Fruit fly (Drosophila melanogaster) whole organism, embryonic: Measurements from ENCODE around the gene CG17839.
A peak's percentile ranks its signal among the peaks of the same experiment; 100 is the strongest.

ENCODE experiments used
- Blimp-1 ChIP-seq: fragments of 200-800 bp; sonication (Bioruptor generic); optimal IDR thresholded peaks from 3 replicates; lab custom pipeline; 2018; ENCODE audit warnings: missing biosample characterization, missing genetic modification characterization, mild to moderate bottlenecking, moderate library complexity, missing genetic modification reagents
- CG10274 ChIP-seq: fragments of 200-800 bp; sonication (Bioruptor generic); optimal IDR thresholded peaks from 3 replicates; lab custom pipeline; 2017; ENCODE audit warnings: missing biosample characterization, mild to moderate bottlenecking, missing genetic modification characterization
- CG11247 ChIP-seq: fragments of 200-800 bp; sonication (Bioruptor generic); IDR thresholded peaks from 2 replicates; pipeline ENCODE4 v1.3.6; 2022; ENCODE audit warnings: missing biosample characterization, missing genetic modification characterization
- CG12219 ChIP-seq: fragments of 200-800 bp; sonication (Bioruptor generic); optimal IDR thresholded peaks from 3 replicates; lab custom pipeline; 2018; ENCODE audit warnings: missing biosample characterization, mild to moderate bottlenecking, missing genetic modification characterization
- CG12236 ChIP-seq: fragments of 200-800 bp; sonication (Bioruptor generic); optimal IDR thresholded peaks from 2 replicates; lab custom pipeline; 2016; ENCODE audit warnings: missing biosample characterization, missing genetic modification characterization
- CG1233 ChIP-seq: fragments of 200-800 bp; sonication (Bioruptor generic); optimal IDR thresholded peaks from 4 replicates; lab custom pipeline; 2018; ENCODE audit warnings: missing biosample characterization, mild to moderate bottlenecking, missing genetic modification characterization
- CG13775 ChIP-seq: fragments of 200-800 bp; sonication (Bioruptor generic); optimal IDR thresholded peaks from 3 replicates; lab custom pipeline; 2017; ENCODE audit warnings: missing biosample characterization, mild to moderate bottlenecking, missing genetic modification characterization
- CG14014 ChIP-seq: fragments of 200-800 bp; sonication (Bioruptor generic); IDR thresholded peaks from 2 replicates; pipeline ENCODE4 v1.3.6; 2022; ENCODE audit warnings: missing biosample characterization, missing genetic modification characterization
- CG14441 ChIP-seq: fragments of 200-800 bp; sonication (Bioruptor generic); IDR thresholded peaks from 2 replicates; pipeline ENCODE4 v1.3.6; 2022; ENCODE audit warnings: missing biosample characterization, missing genetic modification characterization
- CG15011 ChIP-seq: fragments of 200-800 bp; sonication (Bioruptor generic); optimal IDR thresholded peaks from 3 replicates; lab custom pipeline; 2018; ENCODE audit warnings: missing biosample characterization, mild to moderate bottlenecking, missing genetic modification characterization
- CG18764 ChIP-seq: fragments of 200-800 bp; sonication (Bioruptor generic); optimal IDR thresholded peaks from 3 replicates; lab custom pipeline; 2016; ENCODE audit warnings: missing biosample characterization, missing genetic modification characterization
- CG2678 ChIP-seq: fragments of 200-800 bp; sonication (Bioruptor generic); optimal IDR thresholded peaks from 3 replicates; lab custom pipeline; 2019; ENCODE audit warnings: missing biosample characterization, mild to moderate bottlenecking, missing genetic modification characterization, moderate library complexity
- CG31224 ChIP-seq: fragments of 200-800 bp; sonication (Bioruptor generic); IDR thresholded peaks from 2 replicates; pipeline ENCODE4 v1.3.6; 2022; ENCODE audit warnings: missing biosample characterization, missing genetic modification characterization
- CG34376 ChIP-seq: fragments of 200-800 bp; sonication (Bioruptor generic); optimal IDR thresholded peaks from 2 replicates; lab custom pipeline; 2018; ENCODE audit warnings: missing biosample characterization, mild to moderate bottlenecking, missing genetic modification characterization
- CG4854 ChIP-seq: fragments of 200-800 bp; sonication (Bioruptor generic); optimal IDR thresholded peaks from 2 replicates; lab custom pipeline; 2016; ENCODE audit warnings: missing biosample characterization, missing genetic modification characterization, inconsistent platforms
- Chrac-16 ChIP-seq: fragments of 200-800 bp; sonication (Bioruptor generic); optimal IDR thresholded peaks from 3 replicates; lab custom pipeline; 2016; ENCODE audit warnings: missing biosample characterization, missing genetic modification characterization
- D19B ChIP-seq: fragments of 200-800 bp; sonication (Bioruptor generic); optimal IDR thresholded peaks from 2 replicates; lab custom pipeline; 2017; ENCODE audit warnings: missing biosample characterization, mild to moderate bottlenecking, missing genetic modification characterization
- Dfd ChIP-seq, 2 experiments: fragments of >200 bp; optimal IDR thresholded peaks; 2 replicates each; lab custom pipeline; 2017; ENCODE audit warnings: missing biosample characterization in 2 of 2, missing genetic modification characterization in 2 of 2
- Hr51 ChIP-seq, 2 experiments: fragments of 200-800 bp; sonication (Bioruptor generic); optimal IDR thresholded peaks; 2 replicates in 1 of 2; 3 replicates in 1 of 2; lab custom pipeline; 2016 to 2018; ENCODE audit warnings: missing biosample characterization in 2 of 2, missing genetic modification characterization in 2 of 2, mild to moderate bottlenecking in 1 of 2, moderate library complexity in 1 of 2
- Hr78 ChIP-seq, 2 experiments: fragments of 200-800 bp in 1 of 2; fragments of >200 bp in 1 of 2; sonication (Bioruptor generic) in 1 of 2; optimal IDR thresholded peaks; 2 replicates each; lab custom pipeline; 2017 to 2019; ENCODE audit warnings: missing biosample characterization in 2 of 2, missing genetic modification characterization in 2 of 2, mild to moderate bottlenecking in 1 of 2, moderate library complexity in 1 of 2
- Hsf ChIP-seq: fragments of 200-800 bp; sonication (Bioruptor generic); optimal IDR thresholded peaks from 3 replicates; lab custom pipeline; 2016; ENCODE audit warnings: missing biosample characterization, missing genetic modification characterization
- Lim3 ChIP-seq: fragments of 200-800 bp; sonication (Bioruptor generic); IDR thresholded peaks from 2 replicates; pipeline ENCODE4 v1.3.6; 2022; ENCODE audit warnings: missing biosample characterization, missing genetic modification characterization
- Lpt ChIP-seq: fragments of >200 bp; optimal IDR thresholded peaks from 2 replicates; lab custom pipeline; 2018; ENCODE audit warnings: missing biosample characterization, missing genetic modification characterization
- Med ChIP-seq: fragments of 200-800 bp; sonication (Bioruptor generic); peaks from one replicate; lab custom pipeline; 2016; ENCODE audit warnings: missing biosample characterization, missing genetic modification characterization, mild to moderate bottlenecking, inconsistent platforms, moderate library complexity
- Myb ChIP-seq: fragments of 200-800 bp; sonication (Bioruptor generic); optimal IDR thresholded peaks from 2 replicates; lab custom pipeline; 2016; ENCODE audit warnings: missing biosample characterization, missing genetic modification characterization
- NC2β ChIP-seq: fragments of 200-800 bp; sonication (Bioruptor generic); optimal IDR thresholded peaks from 2 replicates; lab custom pipeline; 2016; ENCODE audit warnings: missing biosample characterization, missing genetic modification characterization
- Sry-β ChIP-seq: fragments of 200-800 bp; sonication (Bioruptor generic); optimal IDR thresholded peaks from 2 replicates; lab custom pipeline; 2018; ENCODE audit warnings: missing biosample characterization, mild to moderate bottlenecking, missing genetic modification characterization, moderate library complexity
- Taf1 ChIP-seq: fragments of 200-800 bp; sonication (Bioruptor generic); IDR thresholded peaks from 2 replicates; pipeline ENCODE4 v1.3.6; 2022; ENCODE audit warnings: missing biosample characterization, missing genetic modification characterization
- ap ChIP-seq: fragments of 200-800 bp; sonication (Bioruptor generic); IDR thresholded peaks from 2 replicates; pipeline ENCODE4 v1.3.6; 2022; ENCODE audit warnings: missing biosample characterization, missing genetic modification characterization
- ara ChIP-seq: fragments of 200-800 bp; sonication (Bioruptor generic); IDR thresholded peaks from 2 replicates; pipeline ENCODE4 v1.3.6; 2022; ENCODE audit warnings: missing biosample characterization, missing genetic modification characterization
- dan ChIP-seq: fragments of 200-800 bp; sonication (Bioruptor generic); IDR thresholded peaks from 2 replicates; pipeline ENCODE4 v1.3.6; 2022; ENCODE audit warnings: missing biosample characterization, missing genetic modification characterization
- dm ChIP-seq: fragments of 200-800 bp; sonication (Bioruptor generic); optimal IDR thresholded peaks from 3 replicates; lab custom pipeline; 2016; ENCODE audit warnings: missing biosample characterization, missing genetic modification characterization
- en ChIP-seq: fragments of 200-800 bp; sonication (Bioruptor generic); optimal IDR thresholded peaks from 2 replicates; lab custom pipeline; 2016; ENCODE audit warnings: missing biosample characterization, missing genetic modification characterization
- exex ChIP-seq: fragments of 200-800 bp; sonication (Bioruptor generic); optimal IDR thresholded peaks from 4 replicates; lab custom pipeline; 2018; ENCODE audit warnings: missing biosample characterization, mild to moderate bottlenecking, missing genetic modification characterization, moderate library complexity
- eyg ChIP-seq: fragments of 200-800 bp; sonication (Bioruptor generic); optimal IDR thresholded peaks from 3 replicates; lab custom pipeline; 2016; ENCODE audit warnings: missing biosample characterization, missing genetic modification characterization
- fu2 ChIP-seq: fragments of 200-800 bp; sonication (Bioruptor generic); optimal IDR thresholded peaks from 2 replicates; lab custom pipeline; 2016; ENCODE audit warnings: missing biosample characterization, missing genetic modification characterization
- gem ChIP-seq: fragments of 200-800 bp; sonication (Bioruptor generic); optimal IDR thresholded peaks from 2 replicates; lab custom pipeline; 2019; ENCODE audit warnings: missing biosample characterization, mild to moderate bottlenecking, missing genetic modification characterization, moderate library complexity
- h ChIP-seq: fragments of >200 bp; optimal IDR thresholded peaks from 2 replicates; lab custom pipeline; 2017
- klu ChIP-seq: fragments of 200-800 bp; sonication (Bioruptor generic); IDR thresholded peaks from 2 replicates; pipeline ENCODE4 v1.3.6; 2022; ENCODE audit warnings: missing biosample characterization, missing genetic modification characterization
- mirr ChIP-seq: fragments of 200-800 bp; sonication (Bioruptor generic); optimal IDR thresholded peaks from 3 replicates; lab custom pipeline; 2018; ENCODE audit warnings: missing biosample characterization, mild to moderate bottlenecking, missing genetic modification characterization
- sug ChIP-seq: fragments of 200-800 bp; optimal IDR thresholded peaks from 2 replicates; lab custom pipeline; 2019; ENCODE audit warnings: missing biosample characterization, mild to moderate bottlenecking, missing genetic modification characterization, moderate library complexity
- tll ChIP-seq, 2 experiments: fragments of 200-800 bp in 1 of 2; fragments of >200 bp in 1 of 2; sonication (Bioruptor generic) in 1 of 2; optimal IDR thresholded peaks; 2 replicates each; lab custom pipeline; 2017 to 2019; ENCODE audit warnings: missing biosample characterization in 2 of 2, missing genetic modification characterization in 2 of 2, mild to moderate bottlenecking in 1 of 2, moderate library complexity in 1 of 2
- trh ChIP-seq: fragments of 200-800 bp; sonication (Bioruptor generic); optimal IDR thresholded peaks from 2 replicates; lab custom pipeline; 2016; ENCODE audit warnings: missing biosample characterization, missing genetic modification characterization
- ttk ChIP-seq: fragments of 200-800 bp; sonication (Bioruptor generic); IDR thresholded peaks from 2 replicates; pipeline ENCODE4 v2.1.2; 2022; ENCODE audit warnings: missing biosample characterization, missing genetic modification characterization
- twi ChIP-seq: fragments of 200-800 bp; optimal IDR thresholded peaks from 2 replicates; lab custom pipeline; 2019; ENCODE audit warnings: missing biosample characterization, mild to moderate bottlenecking, missing genetic modification characterization, moderate library complexity
- tx ChIP-seq: fragments of 200-800 bp; sonication (Bioruptor generic); optimal IDR thresholded peaks from 2 replicates; lab custom pipeline; 2016; ENCODE audit warnings: missing biosample characterization, missing genetic modification characterization
- z ChIP-seq: fragments of 200-800 bp; sonication (Bioruptor generic); IDR thresholded peaks from 3 replicates; pipeline ENCODE4 v1.3.6; 2022; ENCODE audit warnings: missing biosample characterization, missing genetic modification characterization
- zf30C ChIP-seq: fragments of 200-800 bp; sonication (Bioruptor generic); optimal IDR thresholded peaks from 3 replicates; lab custom pipeline; 2018; ENCODE audit warnings: missing biosample characterization, mild to moderate bottlenecking, missing genetic modification characterization

Gene CG17839

DNA sequence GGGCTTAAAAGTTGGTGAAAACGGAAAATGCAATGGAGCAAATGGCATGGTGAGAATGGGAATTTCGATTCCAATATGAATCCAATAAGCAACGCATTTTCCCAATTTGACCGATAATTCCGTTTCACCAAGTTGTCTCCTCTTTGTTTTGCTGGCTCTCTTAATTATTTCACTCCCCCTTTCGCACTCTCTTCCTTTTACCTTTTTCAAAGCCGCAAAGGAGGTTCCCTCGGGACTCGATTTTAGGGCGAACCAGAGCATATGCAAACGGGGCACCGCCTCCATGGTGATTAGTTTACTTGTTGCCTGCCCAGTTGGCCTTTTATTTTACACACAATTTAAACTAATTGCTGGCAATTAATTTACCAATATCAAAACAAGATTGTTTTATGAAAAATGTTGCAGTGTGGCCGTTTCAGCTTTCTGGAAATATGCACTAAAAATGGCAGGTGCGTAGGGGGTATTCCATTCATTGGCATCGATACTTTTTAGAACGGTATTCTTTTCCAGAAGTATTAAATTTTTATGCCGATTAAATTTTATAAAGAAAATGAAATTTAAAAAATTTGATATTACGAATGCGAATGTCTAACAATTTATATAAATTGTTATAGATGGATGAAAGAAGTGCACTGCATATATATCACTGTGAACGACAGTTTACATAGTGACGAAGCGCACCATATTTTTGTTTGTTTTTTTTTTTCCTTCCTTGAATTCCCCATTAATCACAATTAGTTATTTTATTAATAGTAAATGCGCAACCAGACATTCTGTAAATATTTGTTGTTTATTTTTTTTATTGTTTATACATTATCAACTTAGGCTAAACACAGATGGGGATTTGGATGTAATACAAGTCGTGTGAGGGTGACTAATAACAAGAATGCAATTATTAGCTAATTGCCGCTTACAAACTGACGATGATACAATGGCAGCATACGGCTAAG is 28.9 kb upstream of the CG17839 start, which contains the start of gene mop (continued):
- no peak for TF ChIP-seq Taf1 (GFP tag; lab: Robert Waterston, UW)

DNA sequence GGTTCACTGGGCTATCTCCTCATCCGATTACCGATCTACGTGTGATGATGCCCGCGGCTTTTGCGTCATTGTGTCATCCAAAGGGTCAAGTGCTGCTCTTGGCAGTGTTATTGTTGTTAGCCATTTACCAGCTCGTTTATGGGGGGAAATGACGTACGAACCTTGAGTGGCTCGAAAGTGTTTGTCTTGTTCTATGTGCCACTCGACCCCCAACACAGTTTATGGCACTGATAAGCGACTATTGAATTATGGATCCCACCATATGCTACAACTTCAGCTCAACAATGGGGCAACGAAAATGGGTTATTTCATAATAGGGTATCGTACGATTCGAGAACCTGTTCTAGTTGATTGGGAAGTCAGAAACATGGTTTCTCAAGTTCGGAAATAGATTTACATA is 25.6 kb upstream of the CG17839 start:
- TF ChIP-seq Med (GFP tag; lab: Kevin White, UChicago): peak; percentile 73
- TF ChIP-seq NC2β (GFP tag; lab: Kevin White, UChicago): no peak
- TF ChIP-seq trh: no peak
- no peak for TF ChIP-seq CG18764 (GFP tag; lab: Kevin White, UChicago)
- no peak for TF ChIP-seq Sry-β
- TF ChIP-seq CG2678 (tag; lab: Kevin White, UChicago): peak; percentile 3
- no peak for TF ChIP-seq Dfd (GFP tag; optimal IDR thresholded peaks at IDR 0.05; lab: Kevin White, UChicago)
- no peak for TF ChIP-seq CG14441 (GFP tag; lab: Robert Waterston, UW)
- no peak for TF ChIP-seq klu (GFP tag; lab: Robert Waterston, UW)
- TF ChIP-seq Myb (GFP tag; lab: Kevin White, UChicago): no peak
- no peak for TF ChIP-seq dan
- no peak for TF ChIP-seq ttk (GFP tag; lab: Robert Waterston, UW)
- no peak for TF ChIP-seq fu2 (GFP tag; lab: Kevin White, UChicago)
- no peak for TF ChIP-seq CG12219 (GFP tag; lab: Kevin White, UChicago)
- no peak for TF ChIP-seq CG12236 (GFP tag; lab: Kevin White, UChicago)
- peak; percentile 49 for TF ChIP-seq mirr
- TF ChIP-seq ara: no peak
- TF ChIP-seq CG1233: no peak
- TF ChIP-seq CG15011: no peak
- no peak for TF ChIP-seq z (GFP tag; lab: Robert Waterston, UW)
- no peak for TF ChIP-seq Lpt (GFP tag; lab: Kevin White, UChicago)
- TF ChIP-seq en (GFP tag; lab: Kevin White, UChicago): no peak
- TF ChIP-seq exex: peak; percentile 10
- TF ChIP-seq Hr78 (GFP tag; optimal IDR thresholded peaks at IDR 0.05; lab: Kevin White, UChicago): peak in 1 of 2 experiments; percentile 64
- TF ChIP-seq CG4854 (GFP tag; lab: Kevin White, UChicago): no peak
- TF ChIP-seq CG10274 (GFP tag; lab: Kevin White, UChicago): no peak
- TF ChIP-seq CG31224 (GFP tag; lab: Robert Waterston, UW): no peak
- no peak for TF ChIP-seq zf30C (GFP tag; lab: Kevin White, UChicago)
- TF ChIP-seq ap (GFP tag; lab: Robert Waterston, UW): no peak
- TF ChIP-seq CG11247: no peak
- no peak for TF ChIP-seq CG14014 (GFP tag; lab: Robert Waterston, UW)
- peak; percentile 50 for TF ChIP-seq CG34376
- no peak for TF ChIP-seq h (lab: Kevin White, UChicago)
- no peak for TF ChIP-seq CG13775 (GFP tag; lab: Kevin White, UChicago)
- peak; percentile 54 for TF ChIP-seq twi
- no peak for TF ChIP-seq Hr51 (GFP tag; optimal IDR thresholded peaks at IDR 0.05; lab: Kevin White, UChicago)
- TF ChIP-seq tll (GFP tag; optimal IDR thresholded peaks at IDR 0.05; lab: Kevin White, UChicago): no peak
- TF ChIP-seq eyg (GFP tag; lab: Kevin White, UChicago): no peak
- no peak for TF ChIP-seq tx
- peak; percentile 25 for TF ChIP-seq D19B (GFP tag; lab: Kevin White, UChicago)
- no peak for TF ChIP-seq dm
- no peak for TF ChIP-seq Blimp-1 (GFP tag; lab: Kevin White, UChicago)
- peak; percentile 96 for TF ChIP-seq sug
- TF ChIP-seq Hsf: no peak
- TF ChIP-seq gem (tag; lab: Kevin White, UChicago): no peak
- TF ChIP-seq Chrac-16 (GFP tag; lab: Kevin White, UChicago): no peak
- TF ChIP-seq Lim3: no peak
